Worm (Caenorhabditis elegans): Measurements from ENCODE around the gene Y32F6B.9.

Y32F6B.9 gene

ce11 chrV:10478097-10478828 lies at the start of gene Y32F6B.9, which contains the start of gene crp-1:
TSS of gene Y32F6B.9 (plus strand) at chrV:10478699.
TSS of gene crp-1 (plus strand) at chrV:10478564.
- peak; percentile 95 for TF ChIP-seq aha-1 (tag)
- TF ChIP-seq nhr-76 (tag; optimal IDR thresholded peaks at IDR 0.05), result no peak
- TF ChIP-seq hlh-11 (tag; optimal IDR thresholded peaks at IDR 0.05), result peak; percentile 54
- peak in 1 of 2 experiments; percentile 13 for TF ChIP-seq hif-1 (tag; optimal IDR thresholded peaks at IDR 0.05)
- peak; percentile 60 for TF ChIP-seq pqm-1 (tag; optimal IDR thresholded peaks at IDR 0.05)
- TF ChIP-seq daf-16 (GFP tag; optimal IDR thresholded peaks at IDR 0.05), result no peak
- TF ChIP-seq daf-16 (tag; optimal IDR thresholded peaks at IDR 0.05), result peak; percentile 44
- TF ChIP-seq unc-62 (GFP tag; optimal IDR thresholded peaks at IDR 0.05 in 1 of 2), result peak in 1 of 2 experiments; percentile 23
- TF ChIP-seq unc-62 (tag; optimal IDR thresholded peaks at IDR 0.05), result no peak
- peak; percentile 41; the same call in 1 of the 2 replicates for TF ChIP-seq dmd-6 (GFP tag; IDR thresholded peaks at IDR 0.05)
- TF ChIP-seq mdl-1 (tag; optimal IDR thresholded peaks at IDR 0.05), result peak in 1 of 2 experiments; percentile 17
- no peak for TF ChIP-seq saeg-2 (GFP tag; IDR thresholded peaks at IDR 0.05)
- peak; percentile 49 for TF ChIP-seq hlh-30 (tag; optimal IDR thresholded peaks at IDR 0.05; ENCODE audit: insufficient read depth)
- peak; percentile 40 for TF ChIP-seq nhr-28 (tag; optimal IDR thresholded peaks at IDR 0.05)
- no peak for TF ChIP-seq lin-15B (tag; optimal IDR thresholded peaks at IDR 0.05)

DNA sequence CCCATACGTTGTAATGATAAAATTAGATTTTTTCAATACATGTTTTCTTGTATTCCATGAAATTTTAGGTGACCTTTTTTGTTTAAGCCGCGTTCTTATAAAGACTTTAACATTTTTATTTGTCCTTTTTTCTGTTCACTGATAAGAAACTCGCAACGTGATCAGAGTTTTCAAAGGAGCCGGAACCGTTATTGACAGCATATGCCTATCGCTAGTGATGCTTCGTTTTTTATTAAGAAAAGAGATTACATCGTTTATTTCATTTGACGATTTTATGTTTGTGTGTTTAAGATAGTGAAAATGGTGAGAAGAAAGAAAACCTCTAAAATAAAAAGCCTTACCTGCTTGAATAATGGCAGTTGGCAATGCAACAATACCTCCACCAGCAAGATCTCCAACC lies 45.9 kb upstream of the Y32F6B.9 start:
- TF ChIP-seq dmd-6 (GFP tag; IDR thresholded peaks at IDR 0.05) (peak; percentile 89), nhr-11 (tag; optimal IDR thresholded peaks at IDR 0.05) (no peak), hlh-30 (tag; optimal IDR thresholded peaks at IDR 0.05; ENCODE audit: insufficient read depth) (peak; percentile 31), duxl-1 (tag; optimal IDR thresholded peaks at IDR 0.05; ENCODE audit: poor library complexity) (no peak), dve-1 (tag; optimal IDR thresholded peaks at IDR 0.05; ENCODE audit: insufficient read depth) (peak; percentile 88), lin-1 (GFP tag; IDR thresholded peaks at IDR 0.05) (peak; percentile 56; the same call in 1 of the 2 replicates), skn-1 (tag; optimal IDR thresholded peaks at IDR 0.05) (no peak), lin-38 (GFP tag; IDR thresholded peaks at IDR 0.05) (no peak), vab-7 (GFP tag; IDR thresholded peaks at IDR 0.05) (no peak), nhr-28 (tag; optimal IDR thresholded peaks at IDR 0.05) (peak; percentile 87), php-3 (GFP tag; IDR thresholded peaks at IDR 0.05) (peak; percentile 89), madf-5 (GFP tag; IDR thresholded peaks at IDR 0.05) (no peak), hlh-11 (tag; optimal IDR thresholded peaks at IDR 0.05) (peak; percentile 74), pqm-1 (tag; optimal IDR thresholded peaks at IDR 0.05) (peak; percentile 99), spr-3 (GFP tag; optimal IDR thresholded peaks at IDR 0.05) (no peak), attf-4 (tag; optimal IDR thresholded peaks at IDR 0.05) (no peak), daf-16 (GFP tag; optimal IDR thresholded peaks at IDR 0.05) (peak in 1 of 2 experiments; percentile 6), daf-16 (tag; optimal IDR thresholded peaks at IDR 0.05) (peak; percentile 91), ceh-20 (GFP tag; IDR thresholded peaks at IDR 0.05) (0 out of 2 replicates have a peak, but pooled peaks have one; percentile 17), R02D3.7 (tag; optimal IDR thresholded peaks at IDR 0.05) (no peak), mdl-1 (tag; optimal IDR thresholded peaks at IDR 0.05) (peak in 1 of 2 experiments; percentile 64), nhr-77 (tag; optimal IDR thresholded peaks at IDR 0.05) (peak; percentile 61), pha-4 (GFP tag; IDR thresholded peaks at IDR 0.05) (peak; percentile 34; the same call in 1 of the 2 replicates), pha-4 (tag; optimal IDR thresholded peaks at IDR 0.05) (no peak)

DNA sequence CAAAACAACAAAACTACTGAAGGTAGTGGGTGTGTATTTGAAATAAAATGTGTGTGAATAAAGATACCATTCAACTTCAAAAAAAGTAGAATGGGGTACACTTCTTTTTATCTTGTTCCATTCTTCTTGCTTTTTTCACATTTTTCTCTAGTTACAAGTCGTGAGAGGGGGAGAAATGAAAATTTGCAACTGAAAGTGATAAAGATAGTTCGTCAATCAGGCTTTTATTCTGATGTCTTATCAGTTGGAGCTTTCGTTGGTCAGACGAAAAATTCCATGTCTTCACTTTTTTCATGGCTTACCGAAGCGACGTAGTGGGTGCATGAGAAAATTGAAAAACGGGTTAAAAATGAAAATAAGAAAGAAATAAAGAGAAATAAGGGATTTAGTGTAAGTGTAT lies 44.8 kb upstream of the Y32F6B.9 start, which contains the start of gene Y32F6A.4:
Gene Y32F6A.4, minus strand, starts transcription at position 347 of the 400 bp plus-strand sequence.
- TF ChIP-seq php-3 (GFP tag; IDR thresholded peaks at IDR 0.05) (peak; percentile 17; the same call in 1 of the 2 replicates), pqm-1 (tag; optimal IDR thresholded peaks at IDR 0.05) (peak; percentile 69), nhr-28 (tag; optimal IDR thresholded peaks at IDR 0.05) (peak; percentile 39), lin-39 (tag; optimal IDR thresholded peaks at IDR 0.05) (no peak), hlh-11 (tag; optimal IDR thresholded peaks at IDR 0.05) (peak; percentile 15), unc-62 (GFP tag; optimal IDR thresholded peaks at IDR 0.05 in 1 of 2) (peak in 1 of 2 experiments; percentile 81), unc-62 (tag; optimal IDR thresholded peaks at IDR 0.05) (no peak), nhr-237 (tag; optimal IDR thresholded peaks at IDR 0.05) (no peak), daf-8 (GFP tag; IDR thresholded peaks at IDR 0.05) (no peak), daf-16 (GFP tag; optimal IDR thresholded peaks at IDR 0.05) (no peak), daf-16 (tag; optimal IDR thresholded peaks at IDR 0.05) (peak; percentile 45), ceh-20 (GFP tag; IDR thresholded peaks at IDR 0.05) (no peak), dmd-6 (GFP tag; IDR thresholded peaks at IDR 0.05) (peak; percentile 41; the same call in 1 of the 2 replicates)
